Worm (Caenorhabditis elegans): ENCODE results near the gene F41H10.3.

Gene F41H10.3

ce11 chrIV:5388477-5389065 lies 19.0 kb downstream of the F41H10.3 start, which contains the start of gene elo-6 (continued):
- TF ChIP-seq nhr-237 (tag; optimal IDR thresholded peaks at IDR 0.05) (no peak), jun-1 (tag; optimal IDR thresholded peaks at IDR 0.05) (no peak), sox-4 (tag; optimal IDR thresholded peaks at IDR 0.05) (no peak), mep-1 (tag; optimal IDR thresholded peaks at IDR 0.05) (peak; percentile 40), ama-1 (optimal IDR thresholded peaks at IDR 0.05) (no peak), nhr-20 (tag; optimal IDR thresholded peaks at IDR 0.05) (peak; percentile 45), ets-5 (GFP tag; IDR thresholded peaks at IDR 0.05) (no peak), zip-4 (GFP tag; optimal IDR thresholded peaks at IDR 0.05) (no peak), nhr-47 (tag; optimal IDR thresholded peaks at IDR 0.05) (no peak), nhr-85 (tag) (peak; percentile 84), Y116A8C.19 (tag; optimal IDR thresholded peaks at IDR 0.05; ENCODE audit: borderline replicate concordance) (no peak), aha-1 (tag; optimal IDR thresholded peaks at IDR 0.05) (no peak), egl-27 (tag; optimal IDR thresholded peaks at IDR 0.05) (no peak), lin-15B (tag; optimal IDR thresholded peaks at IDR 0.05) (no peak), ceh-63 (GFP tag; optimal IDR thresholded peaks at IDR 0.05) (no peak), dsc-1 (tag; optimal IDR thresholded peaks at IDR 0.05) (no peak), sup-37 (GFP tag; optimal IDR thresholded peaks at IDR 0.05) (no peak), nhr-12 (tag; optimal IDR thresholded peaks at IDR 0.05) (no peak), isw-1 (GFP tag; IDR thresholded peaks at IDR 0.05) (no peak), dpl-1 (GFP tag; optimal IDR thresholded peaks at IDR 0.05) (no peak), lsy-2 (tag; optimal IDR thresholded peaks at IDR 0.05) (peak in 1 of 2 experiments; percentile 32), nhr-84 (tag; optimal IDR thresholded peaks at IDR 0.05) (no peak), pqm-1 (tag; optimal IDR thresholded peaks at IDR 0.05) (no peak), xbp-1 (tag; optimal IDR thresholded peaks at IDR 0.05) (peak; percentile 2), ceh-88 (GFP tag; IDR thresholded peaks at IDR 0.05) (no peak), nhr-76 (tag; optimal IDR thresholded peaks at IDR 0.05) (no peak)

ce11 chrIV:5389951-5390350 lies 20.4 kb downstream of the F41H10.3 start:
- TF ChIP-seq blmp-1 (tag; optimal IDR thresholded peaks at IDR 0.05) (no peak), unc-30 (tag; optimal IDR thresholded peaks at IDR 0.05) (no peak), aly-2 (tag; optimal IDR thresholded peaks at IDR 0.05) (no peak), ets-5 (GFP tag; IDR thresholded peaks at IDR 0.05) (no peak), lir-3 (tag; optimal IDR thresholded peaks at IDR 0.05; ENCODE audit: poor library complexity) (no peak), fkh-8 (tag; optimal IDR thresholded peaks at IDR 0.05) (no peak), skn-1 (tag; optimal IDR thresholded peaks at IDR 0.05) (no peak), fos-1 (tag; optimal IDR thresholded peaks at IDR 0.05) (no peak), nhr-85 (tag) (peak; percentile 47), lin-14 (GFP tag; optimal IDR thresholded peaks at IDR 0.05) (peak; percentile 19), hlh-17 (GFP tag; optimal IDR thresholded peaks at IDR 0.05; ENCODE audit: borderline replicate concordance) (no peak), nhr-237 (tag; optimal IDR thresholded peaks at IDR 0.05) (no peak), hlh-4 (tag; optimal IDR thresholded peaks at IDR 0.05) (no peak)

- TF ChIP-seq unc-30 (tag; optimal IDR thresholded peaks at IDR 0.05) (no peak), F16B12.6 (tag; optimal IDR thresholded peaks at IDR 0.05) (no peak), sup-37 (GFP tag; optimal IDR thresholded peaks at IDR 0.05) (no peak), irx-1 (tag; optimal IDR thresholded peaks at IDR 0.05) (no peak), Y116A8C.19 (tag; optimal IDR thresholded peaks at IDR 0.05; ENCODE audit: borderline replicate concordance) (no peak), ets-5 (GFP tag; IDR thresholded peaks at IDR 0.05) (no peak), alr-1 (tag; optimal IDR thresholded peaks at IDR 0.05; ENCODE audit: borderline replicate concordance) (no peak), egl-27 (tag; optimal IDR thresholded peaks at IDR 0.05) (no peak), tbx-2 (tag; optimal IDR thresholded peaks at IDR 0.05) (no peak), nhr-71 (tag; optimal IDR thresholded peaks at IDR 0.05) (no peak), lir-3 (tag; optimal IDR thresholded peaks at IDR 0.05; ENCODE audit: poor library complexity) (no peak), mef-2 (tag; optimal IDR thresholded peaks at IDR 0.05) (no peak), ceh-8 (GFP tag; optimal IDR thresholded peaks at IDR 0.05) (no peak), nhr-84 (tag; optimal IDR thresholded peaks at IDR 0.05) (no peak), unc-62 (GFP tag; optimal IDR thresholded peaks at IDR 0.05) (no peak), dpl-1 (GFP tag; optimal IDR thresholded peaks at IDR 0.05) (no peak)
Observed at ce11 chrIV:5391507-5392057, 22.0 kb downstream of the F41H10.3 start, which contains the start of the genes htp-1 and ZK616.5. Gene htp-1, minus strand, starts transcription at chrIV:5391557. Gene ZK616.5, plus strand, starts transcription at chrIV:5391929.
